Fruit fly (Drosophila melanogaster) whole organism, larva: ENCODE measurements around the gene Vha55.

ENCODE experiments used
- noc ChIP-seq: fragments of 200-800 bp; sonication (Bioruptor generic); optimal IDR thresholded peaks from 3 replicates; lab custom pipeline; 2019; ENCODE audit warnings: missing biosample characterization, mild to moderate bottlenecking, missing genetic modification characterization, moderate library complexity

The Vha55 gene

dm6 chr3R:12595187-12595889 is 32.3 kb downstream of the Vha55 start, which contains the start of gene Octbeta2R:
Gene Octbeta2R (minus strand): TSS chr3R:12595725.
- no peak for TF ChIP-seq noc

dm6 chr3R:12591672-12592071 is 36.0 kb downstream of the Vha55 start:
- no peak for TF ChIP-seq noc
